Fruit fly (Drosophila melanogaster) whole organism, embryonic: ENCODE measurements around the gene Spn28B.

Experiments used
- Blimp-1 ChIP-seq: fragments of 200-800 bp; sonication (Bioruptor generic); optimal IDR thresholded peaks from 3 replicates; lab custom pipeline; 2018; ENCODE audit warnings: missing biosample characterization, missing genetic modification characterization, mild to moderate bottlenecking, moderate library complexity, missing genetic modification reagents
- CG10209 ChIP-seq: fragments of 200-800 bp; sonication (Bioruptor generic); optimal IDR thresholded peaks from 3 replicates; lab custom pipeline; 2017; ENCODE audit warnings: missing biosample characterization, mild to moderate bottlenecking, missing genetic modification characterization, missing genetic modification reagents
- CG10267 ChIP-seq: fragments of 200-800 bp; sonication (Bioruptor generic); optimal IDR thresholded peaks from 2 replicates; lab custom pipeline; 2018; ENCODE audit warnings: missing biosample characterization, mild to moderate bottlenecking, missing genetic modification characterization, moderate library complexity
- CG10959 ChIP-seq: fragments of 200-800 bp; sonication (Bioruptor generic); IDR thresholded peaks from 2 replicates; pipeline ENCODE4 v1.3.6; 2022; ENCODE audit warnings: missing biosample characterization, missing genetic modification characterization
- CG10979 ChIP-seq: fragments of 200-800 bp; sonication (Bioruptor generic); optimal IDR thresholded peaks from 2 replicates; lab custom pipeline; 2018; ENCODE audit warnings: missing biosample characterization, mild to moderate bottlenecking, missing genetic modification characterization, moderate library complexity
- CG11456 ChIP-seq: fragments of 200-800 bp; sonication (Bioruptor generic); IDR thresholded peaks from 3 replicates; pipeline ENCODE4 v1.3.6; 2022; ENCODE audit warnings: missing biosample characterization, missing genetic modification characterization
- CG11504 ChIP-seq: fragments of 200-800 bp; sonication (Bioruptor generic); optimal IDR thresholded peaks from 3 replicates; lab custom pipeline; 2019; ENCODE audit warnings: missing biosample characterization, mild to moderate bottlenecking, missing genetic modification characterization, moderate library complexity
- CG12769 ChIP-seq: fragments of 200-800 bp; sonication (Bioruptor generic); optimal IDR thresholded peaks from 2 replicates; lab custom pipeline; 2019; ENCODE audit warnings: missing biosample characterization, mild to moderate bottlenecking, missing genetic modification characterization, moderate library complexity
- CG15696 ChIP-seq: fragments of 200-800 bp; sonication (Bioruptor generic); optimal IDR thresholded peaks from 2 replicates; lab custom pipeline; 2019; ENCODE audit warnings: missing biosample characterization, mild to moderate bottlenecking, missing genetic modification characterization, moderate library complexity
- CG17829 ChIP-seq: fragments of 200-800 bp; optimal IDR thresholded peaks from 2 replicates; lab custom pipeline; 2019; ENCODE audit warnings: missing biosample characterization, mild to moderate bottlenecking, missing genetic modification characterization, moderate library complexity
- CG18764 ChIP-seq: fragments of 200-800 bp; sonication (Bioruptor generic); optimal IDR thresholded peaks from 3 replicates; lab custom pipeline; 2016; ENCODE audit warnings: missing biosample characterization, missing genetic modification characterization
- CG2202 ChIP-seq: fragments of 200-800 bp; sonication (Bioruptor generic); optimal IDR thresholded peaks from 2 replicates; lab custom pipeline; 2018; ENCODE audit warnings: missing biosample characterization, mild to moderate bottlenecking, missing genetic modification characterization
- CG2712 ChIP-seq: fragments of 200-800 bp; optimal IDR thresholded peaks from 3 replicates; lab custom pipeline; 2019; ENCODE audit warnings: missing biosample characterization, mild to moderate bottlenecking, missing genetic modification characterization, moderate library complexity
- CG31441 ChIP-seq: fragments of 200-800 bp; sonication (Bioruptor generic); IDR thresholded peaks from 2 replicates; pipeline ENCODE4 v1.3.6; 2022; ENCODE audit warnings: missing biosample characterization, missing genetic modification characterization
- CG32767 ChIP-seq: fragments of 200-800 bp; sonication (Bioruptor generic); IDR thresholded peaks from 2 replicates; pipeline ENCODE4 v1.3.6; 2022; ENCODE audit warnings: missing biosample characterization, missing genetic modification characterization
- CG6254 ChIP-seq: fragments of 200-800 bp; sonication (Bioruptor generic); optimal IDR thresholded peaks from 3 replicates; lab custom pipeline; 2017; ENCODE audit warnings: mild to moderate bottlenecking, missing biosample characterization, missing genetic modification reagents, missing genetic modification characterization
- CG6689 ChIP-seq: fragments of 200-800 bp; sonication (Bioruptor generic); IDR thresholded peaks from 2 replicates; pipeline ENCODE4 v1.3.6; 2022; ENCODE audit warnings: missing biosample characterization, missing genetic modification characterization
- CG7786 ChIP-seq: fragments of 200-800 bp; sonication (Bioruptor generic); optimal IDR thresholded peaks from 2 replicates; lab custom pipeline; 2016; ENCODE audit warnings: missing biosample characterization, missing genetic modification characterization
- CG7963 ChIP-seq: fragments of 200-800 bp; sonication (Bioruptor generic); IDR thresholded peaks from 3 replicates; pipeline ENCODE4 v1.3.6; 2022; ENCODE audit warnings: missing biosample characterization, missing genetic modification characterization; ENCODE audit not compliant: partially characterized antibody
- CG8924 ChIP-seq: fragments of 200-800 bp; optimal IDR thresholded peaks from 3 replicates; lab custom pipeline; 2019; ENCODE audit warnings: missing biosample characterization, mild to moderate bottlenecking, missing genetic modification characterization, moderate library complexity
- CG9727 ChIP-seq: fragments of 200-800 bp; sonication (Bioruptor generic); optimal IDR thresholded peaks from 3 replicates; lab custom pipeline; 2017; ENCODE audit warnings: missing biosample characterization, mild to moderate bottlenecking, missing genetic modification characterization
- CrebB ChIP-seq: fragments of 200-800 bp; sonication (Bioruptor generic); optimal IDR thresholded peaks from 3 replicates; lab custom pipeline; 2018; ENCODE audit warnings: missing biosample characterization, mild to moderate bottlenecking, missing genetic modification characterization
- D19A ChIP-seq: fragments of 200-800 bp; optimal IDR thresholded peaks from 3 replicates; lab custom pipeline; 2019; ENCODE audit warnings: missing biosample characterization, mild to moderate bottlenecking, missing genetic modification characterization, moderate library complexity
- Ets65A ChIP-seq: fragments of 200-800 bp; sonication (Bioruptor generic); peaks from one replicate; lab custom pipeline; 2016; ENCODE audit warnings: missing biosample characterization, missing genetic modification characterization
- H15 ChIP-seq: fragments of 200-800 bp; sonication (Bioruptor generic); IDR thresholded peaks from 3 replicates; pipeline ENCODE4 v1.3.6; 2022; ENCODE audit warnings: missing biosample characterization, missing genetic modification characterization
- HLH3B ChIP-seq: fragments of 200-800 bp; sonication (Bioruptor generic); IDR thresholded peaks from 2 replicates; pipeline ENCODE4 v1.3.6; 2022; ENCODE audit warnings: missing biosample characterization, missing genetic modification characterization
- HLH4C ChIP-seq: fragments of 200-800 bp; sonication (Bioruptor generic); IDR thresholded peaks from 3 replicates; pipeline ENCODE4 v1.3.6; 2022; ENCODE audit warnings: missing biosample characterization, missing genetic modification characterization; ENCODE audit not compliant: partially characterized antibody
- Hr78 ChIP-seq, 2 experiments: fragments of 200-800 bp in 1 of 2; fragments of >200 bp in 1 of 2; sonication (Bioruptor generic) in 1 of 2; optimal IDR thresholded peaks; 2 replicates each; lab custom pipeline; 2017 to 2019; ENCODE audit warnings: missing biosample characterization in 2 of 2, missing genetic modification characterization in 2 of 2, mild to moderate bottlenecking in 1 of 2, moderate library complexity in 1 of 2
- Kr ChIP-seq: fragments of 200-800 bp; sonication (Bioruptor generic); optimal IDR thresholded peaks from 2 replicates; lab custom pipeline; 2017; ENCODE audit warnings: missing biosample characterization, mild to moderate bottlenecking, missing genetic modification characterization
- Med ChIP-seq: fragments of 200-800 bp; sonication (Bioruptor generic); peaks from one replicate; lab custom pipeline; 2016; ENCODE audit warnings: missing biosample characterization, missing genetic modification characterization, mild to moderate bottlenecking, inconsistent platforms, moderate library complexity
- NC2α ChIP-seq: fragments of 200-800 bp; sonication (Bioruptor generic); optimal IDR thresholded peaks from 2 replicates; lab custom pipeline; 2016; ENCODE audit warnings: missing biosample characterization, missing genetic modification characterization
- Opbp ChIP-seq: fragments of 200-800 bp; sonication (Bioruptor generic); IDR thresholded peaks from 3 replicates; pipeline ENCODE4 v1.3.6; 2022; ENCODE audit warnings: missing biosample characterization, missing genetic modification characterization; ENCODE audit not compliant: partially characterized antibody
- Pdp1 ChIP-seq, 2 experiments: fragments of 200-800 bp; sonication (Bioruptor generic); optimal IDR thresholded peaks; 3 replicates each; lab custom pipeline; 2016; ENCODE audit warnings: missing biosample characterization in 2 of 2, missing genetic modification characterization in 2 of 2, mild to moderate bottlenecking in 1 of 2, moderate library complexity in 1 of 2
- Rx ChIP-seq: fragments of 200-800 bp; sonication (Bioruptor generic); IDR thresholded peaks from 2 replicates; pipeline ENCODE4 v1.3.6; 2022; ENCODE audit warnings: missing biosample characterization, missing genetic modification characterization
- Sox102F ChIP-seq: fragments of 200-800 bp; sonication (Bioruptor generic); optimal IDR thresholded peaks from 2 replicates; lab custom pipeline; 2018; ENCODE audit warnings: missing biosample characterization, mild to moderate bottlenecking, missing genetic modification characterization, moderate library complexity
- Xrp1 ChIP-seq: fragments of 200-800 bp; sonication (Bioruptor generic); IDR thresholded peaks from 2 replicates; pipeline ENCODE4 v1.3.6; 2022; ENCODE audit warnings: missing biosample characterization, missing genetic modification characterization
- cad ChIP-seq: fragments of >200 bp; optimal IDR thresholded peaks from 2 replicates; lab custom pipeline; 2017; ENCODE audit warnings: missing biosample characterization, missing genetic modification characterization
- ewg ChIP-seq: fragments of 200-800 bp; sonication (Bioruptor generic); optimal IDR thresholded peaks from 3 replicates; lab custom pipeline; 2017; ENCODE audit warnings: mild to moderate bottlenecking, missing biosample characterization, missing genetic modification reagents, missing genetic modification characterization
- fru ChIP-seq: fragments of >200 bp; optimal IDR thresholded peaks from 2 replicates; lab custom pipeline; 2017
- lola ChIP-seq, 3 experiments: fragments of >200 bp in 2 of 3; fragments of 200-800 bp in 1 of 3; sonication (Bioruptor generic) in 1 of 3; optimal IDR thresholded peaks; 2 replicates each; lab custom pipeline; 2017 to 2019; ENCODE audit warnings: missing biosample characterization in 3 of 3, missing genetic modification characterization in 3 of 3, mild to moderate bottlenecking in 1 of 3, moderate library complexity in 1 of 3
- nmo ChIP-seq: fragments of 200-800 bp; sonication (Bioruptor generic); optimal IDR thresholded peaks from 2 replicates; lab custom pipeline; 2018; ENCODE audit warnings: missing biosample characterization, mild to moderate bottlenecking, missing genetic modification characterization, moderate library complexity
- phol ChIP-seq: fragments of 200-800 bp; sonication (Bioruptor generic); optimal IDR thresholded peaks from 3 replicates; lab custom pipeline; 2018; ENCODE audit warnings: missing biosample characterization, mild to moderate bottlenecking, missing genetic modification characterization, moderate library complexity
- pros ChIP-seq: fragments of 200-800 bp; sonication (Bioruptor generic); optimal IDR thresholded peaks from 3 replicates; lab custom pipeline; 2019; ENCODE audit warnings: missing biosample characterization, mild to moderate bottlenecking, missing genetic modification characterization, moderate library complexity
- sisA ChIP-seq: fragments of 200-800 bp; sonication (Bioruptor generic); IDR thresholded peaks from 2 replicates; pipeline ENCODE4 v1.3.6; 2022; ENCODE audit warnings: missing biosample characterization, missing genetic modification characterization
- trem ChIP-seq: fragments of 200-800 bp; optimal IDR thresholded peaks from 3 replicates; lab custom pipeline; 2019; ENCODE audit warnings: missing biosample characterization, mild to moderate bottlenecking, missing genetic modification characterization, moderate library complexity
- vvl ChIP-seq: fragments of 200-800 bp; sonication (Bioruptor generic); IDR thresholded peaks from 2 replicates; pipeline ENCODE4 v1.3.6; 2022; ENCODE audit warnings: missing biosample characterization, missing genetic modification characterization

The Spn28B gene

dm6 chr2L:7621706-7622105, 40.0 kb downstream of the Spn28B start:
- TF ChIP-seq D19A (tag; lab: Kevin White, UChicago) (peak; percentile 73), fru (lab: Kevin White, UChicago) (no peak)

dm6 chr2L:7624096-7624843, 42.5 kb downstream of the Spn28B start:
- TF ChIP-seq CG8924 (peak; percentile 9), Rx (GFP tag; lab: Robert Waterston, UW) (no peak), Kr (GFP tag; lab: Kevin White, UChicago) (peak; percentile 57), Xrp1 (GFP tag; lab: Robert Waterston, UW) (peak; percentile 35; the same call in 1 of the 2 replicates), CG9727 (peak; percentile 69), nmo (GFP tag; lab: Kevin White, UChicago) (peak; percentile 39), Blimp-1 (GFP tag; lab: Kevin White, UChicago) (no peak), CG31441 (peak; percentile 18; the same call in 1 of the 2 replicates), cad (GFP tag; lab: Kevin White, UChicago) (peak; percentile 24), CG7786 (GFP tag; lab: Kevin White, UChicago) (no peak), CG6254 (GFP tag; lab: Kevin White, UChicago) (peak; percentile 12), CG11456 (GFP tag; lab: Robert Waterston, UW) (no peak), CG10209 (no peak), CG10959 (GFP tag; lab: Robert Waterston, UW) (0 out of 2 replicates have a peak, but pooled peaks have one; percentile 14), CG11504 (tag; lab: Kevin White, UChicago) (peak; percentile 17), lola (GFP tag; optimal IDR thresholded peaks at IDR 0.05; lab: Kevin White, UChicago) (peak in 1 of 3 experiments; percentile 69), HLH3B (0 out of 2 replicates have a peak, but pooled peaks have one; percentile 10), CG10267 (tag; lab: Kevin White, UChicago) (peak; percentile 39), Sox102F (no peak), HLH4C (GFP tag; lab: Robert Waterston, UW) (no peak), sisA (GFP tag; lab: Robert Waterston, UW) (no peak), CG7963 (no peak), Opbp (GFP tag; lab: Robert Waterston, UW) (no peak), phol (peak; percentile 9), pros (GFP tag; lab: Kevin White, UChicago) (peak; percentile 26), CG17829 (peak; percentile 40), Ets65A (GFP tag; lab: Kevin White, UChicago) (peak; percentile 25), trem (tag; lab: Kevin White, UChicago) (peak; percentile 19), CG15696 (tag; lab: Kevin White, UChicago) (peak; percentile 33), Med (GFP tag; lab: Kevin White, UChicago) (peak; percentile 6), Hr78 (GFP tag; optimal IDR thresholded peaks at IDR 0.05; lab: Kevin White, UChicago) (no peak), Pdp1 (GFP tag; optimal IDR thresholded peaks at IDR 0.05; lab: Kevin White, UChicago) (peak in 1 of 2 experiments; percentile 70), CG2712 (tag; lab: Kevin White, UChicago) (peak; percentile 52), CrebB (no peak), CG2202 (tag; lab: Kevin White, UChicago) (no peak), ewg (peak; percentile 35), H15 (GFP tag; lab: Robert Waterston, UW) (0 out of 3 replicates have a peak, but pooled peaks have one; percentile 29), vvl (GFP tag; lab: Robert Waterston, UW) (0 out of 2 replicates have a peak, but pooled peaks have one; percentile 11), CG6689 (GFP tag; lab: Robert Waterston, UW) (peak; percentile 26; the same call in 1 of the 2 replicates), D19A (tag; lab: Kevin White, UChicago) (peak; percentile 27), CG10979 (tag; lab: Kevin White, UChicago) (peak; percentile 59), CG32767 (GFP tag; lab: Robert Waterston, UW) (no peak), CG18764 (GFP tag; lab: Kevin White, UChicago) (no peak), CG12769 (no peak), NC2α (GFP tag; lab: Kevin White, UChicago) (no peak)
